Fruit fly (Drosophila melanogaster) whole organism, embryonic: ENCODE measurements around the gene cni.
A peak's percentile ranks its signal among the peaks of the same experiment; 100 is the strongest.

ENCODE experiments used
- Ada2b ChIP-seq: fragments of 200-800 bp; sonication (Bioruptor generic); IDR thresholded peaks from 2 replicates; pipeline ENCODE4 v1.3.6; 2022; ENCODE audit warnings: missing biosample characterization, missing genetic modification characterization
- Atf6 ChIP-seq: fragments of 200-800 bp; sonication (Bioruptor generic); IDR thresholded peaks from 2 replicates; pipeline ENCODE4 v1.3.6; 2022; ENCODE audit warnings: missing biosample characterization, missing genetic modification characterization
- Awh ChIP-seq: fragments of 200-800 bp; sonication (Bioruptor generic); IDR thresholded peaks from 2 replicates; pipeline ENCODE4, ENCODE4 v1.3.6; 2022; ENCODE audit warnings: missing biosample characterization, missing genetic modification characterization
- CG11085 ChIP-seq: fragments of 200-800 bp; sonication (Bioruptor generic); IDR thresholded peaks from 2 replicates; pipeline ENCODE4 v1.3.6; 2022; ENCODE audit warnings: missing biosample characterization, missing genetic modification characterization
- CG1233 ChIP-seq: fragments of 200-800 bp; sonication (Bioruptor generic); optimal IDR thresholded peaks from 4 replicates; lab custom pipeline; 2018; ENCODE audit warnings: missing biosample characterization, mild to moderate bottlenecking, missing genetic modification characterization
- CG12744 ChIP-seq: fragments of 200-800 bp; sonication (Bioruptor generic); optimal IDR thresholded peaks from 2 replicates; lab custom pipeline; 2016; ENCODE audit warnings: missing biosample characterization, missing genetic modification characterization
- CG13296 ChIP-seq: fragments of 200-800 bp; sonication (Bioruptor generic); optimal IDR thresholded peaks from 3 replicates; lab custom pipeline; 2018; ENCODE audit warnings: missing biosample characterization, mild to moderate bottlenecking, missing genetic modification characterization
- CG1603 ChIP-seq: fragments of 200-800 bp; sonication (Bioruptor generic); optimal IDR thresholded peaks from 2 replicates; lab custom pipeline; 2019; ENCODE audit warnings: missing biosample characterization, mild to moderate bottlenecking, missing genetic modification characterization, moderate library complexity
- CG16863 ChIP-seq: fragments of 200-800 bp; sonication (Bioruptor generic); optimal IDR thresholded peaks from 3 replicates; lab custom pipeline; 2016; ENCODE audit warnings: missing biosample characterization, missing genetic modification characterization
- CG2678 ChIP-seq: fragments of 200-800 bp; sonication (Bioruptor generic); optimal IDR thresholded peaks from 3 replicates; lab custom pipeline; 2019; ENCODE audit warnings: missing biosample characterization, mild to moderate bottlenecking, missing genetic modification characterization, moderate library complexity
- CG34376 ChIP-seq: fragments of 200-800 bp; sonication (Bioruptor generic); optimal IDR thresholded peaks from 2 replicates; lab custom pipeline; 2018; ENCODE audit warnings: missing biosample characterization, mild to moderate bottlenecking, missing genetic modification characterization
- CG6272 ChIP-seq: fragments of 200-800 bp; sonication (Bioruptor generic); IDR thresholded peaks from 2 replicates; pipeline ENCODE4 v1.3.6; 2022; ENCODE audit warnings: missing biosample characterization, missing genetic modification characterization
- CG9215 ChIP-seq: fragments of 200-800 bp; sonication (Bioruptor generic); IDR thresholded peaks from 2 replicates; pipeline ENCODE4 v1.3.6; 2022; ENCODE audit warnings: missing biosample characterization, missing genetic modification characterization
- CG9727 ChIP-seq: fragments of 200-800 bp; sonication (Bioruptor generic); optimal IDR thresholded peaks from 3 replicates; lab custom pipeline; 2017; ENCODE audit warnings: missing biosample characterization, mild to moderate bottlenecking, missing genetic modification characterization
- Camta ChIP-seq: fragments of 200-800 bp; sonication (Bioruptor generic); optimal IDR thresholded peaks from 2 replicates; lab custom pipeline; 2016; ENCODE audit warnings: missing biosample characterization, missing genetic modification characterization
- D19A ChIP-seq: fragments of 200-800 bp; optimal IDR thresholded peaks from 3 replicates; lab custom pipeline; 2019; ENCODE audit warnings: missing biosample characterization, mild to moderate bottlenecking, missing genetic modification characterization, moderate library complexity
- D19B ChIP-seq: fragments of 200-800 bp; sonication (Bioruptor generic); optimal IDR thresholded peaks from 2 replicates; lab custom pipeline; 2017; ENCODE audit warnings: missing biosample characterization, mild to moderate bottlenecking, missing genetic modification characterization
- Dfd ChIP-seq, 2 experiments: fragments of >200 bp; optimal IDR thresholded peaks; 2 replicates each; lab custom pipeline; 2017; ENCODE audit warnings: missing biosample characterization in 2 of 2, missing genetic modification characterization in 2 of 2
- Ets65A ChIP-seq: fragments of 200-800 bp; sonication (Bioruptor generic); peaks from one replicate; lab custom pipeline; 2016; ENCODE audit warnings: missing biosample characterization, missing genetic modification characterization
- Fer2 ChIP-seq: fragments of 200-800 bp; sonication (Bioruptor generic); optimal IDR thresholded peaks from 2 replicates; lab custom pipeline; 2018; ENCODE audit warnings: missing biosample characterization, mild to moderate bottlenecking, missing genetic modification characterization, moderate library complexity
- Hand ChIP-seq: fragments of 200-800 bp; sonication (Bioruptor generic); optimal IDR thresholded peaks from 2 replicates; lab custom pipeline; 2017; ENCODE audit warnings: mild to moderate bottlenecking, missing biosample characterization, missing genetic modification reagents, missing genetic modification characterization
- Jarid2 ChIP-seq: fragments of 200-800 bp; sonication (Bioruptor generic); optimal IDR thresholded peaks from 3 replicates; lab custom pipeline; 2017; ENCODE audit warnings: mild to moderate bottlenecking, missing biosample characterization, missing genetic modification reagents, missing genetic modification characterization
- Lim3 ChIP-seq: fragments of 200-800 bp; sonication (Bioruptor generic); IDR thresholded peaks from 2 replicates; pipeline ENCODE4 v1.3.6; 2022; ENCODE audit warnings: missing biosample characterization, missing genetic modification characterization
- Meics ChIP-seq: fragments of 200-800 bp; sonication (Bioruptor generic); optimal IDR thresholded peaks from 2 replicates; lab custom pipeline; 2017; ENCODE audit warnings: missing biosample characterization, mild to moderate bottlenecking, missing genetic modification characterization
- Neu2 ChIP-seq: fragments of 200-800 bp; sonication (Bioruptor generic); optimal IDR thresholded peaks from 3 replicates; lab custom pipeline; 2016; ENCODE audit warnings: missing biosample characterization, missing genetic modification characterization, borderline replicate concordance
- Oaz ChIP-seq: fragments of 200-800 bp; sonication (Bioruptor generic); IDR thresholded peaks from 2 replicates; pipeline ENCODE4 v1.3.6; 2022; ENCODE audit warnings: missing biosample characterization, missing genetic modification characterization
- Pdp1 ChIP-seq, 2 experiments: fragments of 200-800 bp; sonication (Bioruptor generic); optimal IDR thresholded peaks; 3 replicates each; lab custom pipeline; 2016; ENCODE audit warnings: missing biosample characterization in 2 of 2, missing genetic modification characterization in 2 of 2, mild to moderate bottlenecking in 1 of 2, moderate library complexity in 1 of 2
- Usf ChIP-seq: fragments of 200-800 bp; sonication (Bioruptor generic); optimal IDR thresholded peaks from 2 replicates; lab custom pipeline; 2017; ENCODE audit warnings: missing genotype, missing biosample characterization, missing genetic modification characterization
- Vsx1 ChIP-seq: fragments of 200-800 bp; sonication (Bioruptor generic); optimal IDR thresholded peaks from 2 replicates; lab custom pipeline; 2017; ENCODE audit warnings: missing biosample characterization, mild to moderate bottlenecking, missing genetic modification characterization, missing genetic modification reagents
- chn ChIP-seq: fragments of 200-800 bp; sonication (Bioruptor generic); optimal IDR thresholded peaks from 2 replicates; lab custom pipeline; 2016; ENCODE audit warnings: missing biosample characterization, missing genetic modification characterization
- hkb ChIP-seq, 2 experiments: fragments of 200-800 bp in 1 of 2; fragments of >200 bp in 1 of 2; sonication (Bioruptor generic) in 1 of 2; IDR thresholded peaks in 1 of 2; optimal IDR thresholded peaks in 1 of 2; 2 replicates each; pipeline versions ENCODE4 v1.3.6 to Lab custom; 2017 to 2022; ENCODE audit warnings: missing biosample characterization in 1 of 2, missing genetic modification characterization in 1 of 2
- insv ChIP-seq, 2 experiments: fragments of 200-800 bp; sonication (Bioruptor generic); optimal IDR thresholded peaks; 3 replicates each; lab custom pipeline; 2016 to 2018; ENCODE audit warnings: missing biosample characterization in 2 of 2, missing genetic modification characterization in 2 of 2
- kay ChIP-seq: fragments of 200-800 bp; sonication (Bioruptor generic); optimal IDR thresholded peaks from 2 replicates; lab custom pipeline; 2016; ENCODE audit warnings: missing biosample characterization, missing genetic modification characterization
- lab ChIP-seq: fragments of 200-800 bp; sonication (Bioruptor generic); optimal IDR thresholded peaks from 3 replicates; lab custom pipeline; 2017; ENCODE audit warnings: missing biosample characterization, missing genetic modification characterization, mild to moderate bottlenecking, moderate library complexity, missing genetic modification reagents
- lola ChIP-seq, 3 experiments: fragments of >200 bp in 2 of 3; fragments of 200-800 bp in 1 of 3; sonication (Bioruptor generic) in 1 of 3; optimal IDR thresholded peaks; 2 replicates each; lab custom pipeline; 2017 to 2019; ENCODE audit warnings: missing biosample characterization in 3 of 3, missing genetic modification characterization in 3 of 3, mild to moderate bottlenecking in 1 of 3, moderate library complexity in 1 of 3
- luna ChIP-seq: fragments of 200-800 bp; sonication (Bioruptor generic); optimal IDR thresholded peaks from 2 replicates; lab custom pipeline; 2016; ENCODE audit warnings: missing biosample characterization, missing genetic modification characterization
- maf-S ChIP-seq: fragments of 200-800 bp; sonication (Bioruptor generic); optimal IDR thresholded peaks from 2 replicates; lab custom pipeline; 2016; ENCODE audit warnings: missing biosample characterization, missing genetic modification characterization
- mirr ChIP-seq: fragments of 200-800 bp; sonication (Bioruptor generic); optimal IDR thresholded peaks from 3 replicates; lab custom pipeline; 2018; ENCODE audit warnings: missing biosample characterization, mild to moderate bottlenecking, missing genetic modification characterization
- nerfin-1 ChIP-seq: fragments of 200-800 bp; sonication (Bioruptor generic); optimal IDR thresholded peaks from 3 replicates; lab custom pipeline; 2019; ENCODE audit warnings: missing biosample characterization, mild to moderate bottlenecking, missing genetic modification characterization, moderate library complexity
- nmo ChIP-seq: fragments of 200-800 bp; sonication (Bioruptor generic); optimal IDR thresholded peaks from 2 replicates; lab custom pipeline; 2018; ENCODE audit warnings: missing biosample characterization, mild to moderate bottlenecking, missing genetic modification characterization, moderate library complexity
- pros ChIP-seq: fragments of 200-800 bp; sonication (Bioruptor generic); optimal IDR thresholded peaks from 3 replicates; lab custom pipeline; 2019; ENCODE audit warnings: missing biosample characterization, mild to moderate bottlenecking, missing genetic modification characterization, moderate library complexity
- pum ChIP-seq: fragments of 200-800 bp; sonication (Bioruptor generic); optimal IDR thresholded peaks from 2 replicates; lab custom pipeline; 2016; ENCODE audit warnings: missing biosample characterization, missing genetic modification characterization
- pzg ChIP-seq: fragments of 200-800 bp; sonication (Bioruptor generic); optimal IDR thresholded peaks from 3 replicates; lab custom pipeline; 2018; ENCODE audit warnings: missing biosample characterization, mild to moderate bottlenecking, missing genetic modification characterization, moderate library complexity
- slbo ChIP-seq: fragments of 200-800 bp; sonication (Bioruptor generic); IDR thresholded peaks from 2 replicates; pipeline ENCODE4 v1.3.6; 2022; ENCODE audit warnings: missing biosample characterization, missing genetic modification characterization
- tio ChIP-seq: fragments of 200-800 bp; sonication (Bioruptor generic); optimal IDR thresholded peaks from 2 replicates; lab custom pipeline; 2017; ENCODE audit warnings: missing biosample characterization, missing genetic modification characterization, inconsistent platforms
- twi ChIP-seq: fragments of 200-800 bp; optimal IDR thresholded peaks from 2 replicates; lab custom pipeline; 2019; ENCODE audit warnings: missing biosample characterization, mild to moderate bottlenecking, missing genetic modification characterization, moderate library complexity
- vfl ChIP-seq: fragments of 200-800 bp; sonication (Bioruptor generic); optimal IDR thresholded peaks from 2 replicates; lab custom pipeline; 2016; ENCODE audit warnings: missing biosample characterization, missing genetic modification characterization
- vnd ChIP-seq: fragments of 200-800 bp; sonication (Bioruptor generic); IDR thresholded peaks from 3 replicates; pipeline ENCODE4 v1.3.6; 2022; ENCODE audit warnings: missing biosample characterization, missing genetic modification characterization; ENCODE audit not compliant: partially characterized antibody
- wek ChIP-seq: fragments of 200-800 bp; sonication (Bioruptor generic); optimal IDR thresholded peaks from 3 replicates; lab custom pipeline; 2018; ENCODE audit warnings: missing biosample characterization, mild to moderate bottlenecking, missing genetic modification characterization, moderate library complexity
- yki ChIP-seq: fragments of >200 bp; optimal IDR thresholded peaks from 3 replicates; lab custom pipeline; 2018

Gene cni

dm6 chr2L:16272730-16273129, 37.8 kb downstream of the cni start (continued):
- peak; percentile 1 for TF ChIP-seq D19A (tag; lab: Kevin White, UChicago)
- TF ChIP-seq CG13296: peak; percentile 71
- no peak for TF ChIP-seq pros (GFP tag; lab: Kevin White, UChicago)
- TF ChIP-seq slbo: 0 out of 2 replicates have a peak, but pooled peaks have one; percentile 14
- TF ChIP-seq CG16863: no peak
- peak; percentile 71 for TF ChIP-seq Vsx1 (GFP tag; lab: Kevin White, UChicago)
- no peak for TF ChIP-seq CG11085 (GFP tag; lab: Robert Waterston, UW)
- TF ChIP-seq CG12744 (GFP tag; lab: Kevin White, UChicago): no peak
- TF ChIP-seq CG1233 (GFP tag; lab: Kevin White, UChicago): peak; percentile 34
- TF ChIP-seq chn (GFP tag; lab: Kevin White, UChicago): no peak
- TF ChIP-seq Fer2 (tag; lab: Kevin White, UChicago): peak; percentile 12
- TF ChIP-seq Oaz: no peak
- no peak for TF ChIP-seq luna (GFP tag; lab: Kevin White, UChicago)
- peak; percentile 26 for TF ChIP-seq CG9727 (GFP tag; lab: Kevin White, UChicago)
- TF ChIP-seq Hand (GFP tag; lab: Kevin White, UChicago): peak; percentile 29
- TF ChIP-seq lab (GFP tag; lab: Kevin White, UChicago): peak; percentile 80
- TF ChIP-seq Jarid2: no peak
- peak; percentile 43 for TF ChIP-seq CG1603
- TF ChIP-seq lola (GFP tag; optimal IDR thresholded peaks at IDR 0.05; lab: Kevin White, UChicago): no peak
- TF ChIP-seq nerfin-1 (tag; lab: Kevin White, UChicago): peak; percentile 2
- no peak for TF ChIP-seq CG9215 (GFP tag; lab: Robert Waterston, UW)
- peak in 1 of 2 experiments; percentile 10 for TF ChIP-seq insv (GFP tag; optimal IDR thresholded peaks at IDR 0.05; lab: Kevin White, UChicago)
- TF ChIP-seq Neu2 (GFP tag; lab: Kevin White, UChicago): no peak
- peak; percentile 54 for TF ChIP-seq wek (GFP tag; lab: Kevin White, UChicago)
- no peak for TF ChIP-seq D19B (GFP tag; lab: Kevin White, UChicago)
- no peak for TF ChIP-seq Lim3 (GFP tag; lab: Robert Waterston, UW)
- TF ChIP-seq pum (GFP tag; lab: Kevin White, UChicago): no peak
- no peak for TF ChIP-seq Usf (GFP tag; lab: Kevin White, UChicago)
- no peak for TF ChIP-seq Dfd (GFP tag; optimal IDR thresholded peaks at IDR 0.05; lab: Kevin White, UChicago)
- TF ChIP-seq maf-S (GFP tag; lab: Kevin White, UChicago): no peak
- TF ChIP-seq tio: no peak
- TF ChIP-seq CG2678 (tag; lab: Kevin White, UChicago): peak; percentile 52
- TF ChIP-seq vnd (GFP tag; lab: Robert Waterston, UW): no peak
- no peak for TF ChIP-seq yki (lab: Kevin White, UChicago)
- TF ChIP-seq Camta (GFP tag; lab: Kevin White, UChicago): no peak
- TF ChIP-seq vfl (GFP tag; lab: Kevin White, UChicago): no peak
- TF ChIP-seq CG34376: peak; percentile 71
- TF ChIP-seq Awh (GFP tag; lab: Robert Waterston, UW): peak; percentile 65; the same call in 1 of the 2 replicates
- TF ChIP-seq hkb (optimal IDR thresholded peaks at IDR 0.05; lab: Kevin White, UChicago): no peak
- TF ChIP-seq hkb (GFP tag; IDR thresholded peaks at IDR 0.05; lab: Robert Waterston, UW): no peak
- peak; percentile 50 for TF ChIP-seq Meics
- peak; percentile 39; the same call in 1 of the 2 replicates for TF ChIP-seq Atf6 (GFP tag; lab: Robert Waterston, UW)
- TF ChIP-seq twi (tag; lab: Kevin White, UChicago): peak; percentile 27
- TF ChIP-seq kay (GFP tag; lab: Kevin White, UChicago): peak; percentile 6
- no peak for TF ChIP-seq nmo (GFP tag; lab: Kevin White, UChicago)
- 0 out of 2 replicates have a peak, but pooled peaks have one; percentile 6 for TF ChIP-seq Ada2b (GFP tag; lab: Robert Waterston, UW)
- TF ChIP-seq Pdp1 (GFP tag; optimal IDR thresholded peaks at IDR 0.05; lab: Kevin White, UChicago): peak in 1 of 2 experiments; percentile 30
- no peak for TF ChIP-seq pzg (GFP tag; lab: Kevin White, UChicago)
- TF ChIP-seq CG6272: no peak
- TF ChIP-seq Ets65A (GFP tag; lab: Kevin White, UChicago): no peak
- TF ChIP-seq mirr (GFP tag; lab: Kevin White, UChicago): peak; percentile 56
